Worm (Caenorhabditis elegans): ENCODE data around the gene coq-8.

DNA sequence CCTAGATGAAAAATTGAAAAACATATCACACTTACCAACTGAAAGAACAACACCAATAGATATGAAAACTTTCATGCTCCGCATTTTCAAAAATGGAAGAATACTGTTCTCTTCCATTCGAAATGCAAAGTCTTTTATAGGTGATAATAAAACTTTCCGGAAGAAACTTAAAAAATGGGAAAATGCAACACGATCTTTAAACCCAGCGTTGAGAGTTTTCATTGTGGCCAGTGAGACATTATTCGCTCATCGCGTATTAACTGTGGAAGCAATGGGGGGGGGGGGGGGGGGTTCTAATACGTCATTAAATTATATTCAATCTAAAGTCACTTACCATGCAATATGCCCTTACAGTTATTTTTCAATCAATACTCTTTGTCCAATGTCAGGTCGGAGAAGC, 18.9 kb upstream of the coq-8 start, which contains the start of the genes clec-157 and fkh-5:
- no peak for TF ChIP-seq ref-1 (GFP tag; conservative IDR thresholded peaks at IDR 0.05)
- TF ChIP-seq med-1 (GFP tag; optimal IDR thresholded peaks at IDR 0.05; ENCODE audit: insufficient read depth), result no peak
